Worm (Caenorhabditis elegans) whole organism, L4 larva: ENCODE data around the gene end-1.

ENCODE experiments used
- F44E2.7 ChIP-seq: fragments of 200-800 bp; sonication (Bioruptor generic); IDR thresholded peaks from 2 replicates; pipeline ENCODE4 v2.1.2; 2022; ENCODE audit warnings: missing genetic modification characterization, missing compliant biosample characterization
- T20F7.1 ChIP-seq: fragments of 200-800 bp; sonication (Bioruptor generic); optimal IDR thresholded peaks from 2 replicates; lab custom pipeline; 2018; ENCODE audit warnings: mild to moderate bottlenecking, missing genetic modification characterization, missing compliant biosample characterization
- T26A8.4 ChIP-seq: fragments of 200-800 bp; sonication (Bioruptor generic); IDR thresholded peaks from 2 replicates; pipeline ENCODE4 v1.3.6; 2022; ENCODE audit warnings: missing genetic modification characterization, missing compliant biosample characterization
- Y105C5A.15 ChIP-seq: fragments of 200-800 bp; sonication (Bioruptor generic); IDR thresholded peaks from 2 replicates; pipeline ENCODE4 v1.3.6; 2022; ENCODE audit warnings: missing genetic modification characterization, missing compliant biosample characterization
- ZK546.5 ChIP-seq, 2 experiments: sonication (generic microtip); optimal IDR thresholded peaks; 2 replicates each; lab custom pipeline; 2017; ENCODE audit warnings: missing biosample characterization in 2 of 2, missing genetic modification characterization in 2 of 2
- aha-1 ChIP-seq: fragments of 150-350 bp; peaks from one replicate; lab custom pipeline; 2014; ENCODE audit warnings: missing biosample characterization, missing genetic modification characterization
- ama-1 ChIP-seq: fragments of 150-350 bp; optimal IDR thresholded peaks from 2 replicates; lab custom pipeline; 2014; ENCODE audit warnings: inconsistent platforms, mixed read lengths
- ceh-44 ChIP-seq: fragments of 200-800 bp; sonication (Bioruptor generic); IDR thresholded peaks from 2 replicates; pipeline ENCODE4 v1.3.6; 2022; ENCODE audit warnings: missing genetic modification reagents, missing genetic modification characterization, missing compliant biosample characterization
- ceh-82 ChIP-seq: sonication (generic microtip); optimal IDR thresholded peaks from 2 replicates; lab custom pipeline; 2017; ENCODE audit warnings: missing biosample characterization, missing genetic modification characterization
- dmd-8 ChIP-seq: fragments of 200-800 bp; sonication (Bioruptor generic); IDR thresholded peaks from 2 replicates; pipeline ENCODE4 v1.3.6; 2022; ENCODE audit warnings: missing genetic modification characterization, missing compliant biosample characterization
- duxl-1 ChIP-seq: sonication (generic microtip); optimal IDR thresholded peaks from 2 replicates; lab custom pipeline; 2016; ENCODE audit warnings: mild to moderate bottlenecking, missing genetic modification characterization, moderate library complexity, missing compliant biosample characterization; ENCODE audit not compliant: poor library complexity
- dve-1 ChIP-seq: sonication (generic microtip); optimal IDR thresholded peaks from 2 replicates; lab custom pipeline; 2017; ENCODE audit warnings: antibody characterized with exemption, mild to moderate bottlenecking, missing genetic modification characterization, missing compliant biosample characterization; ENCODE audit not compliant: insufficient read depth
- fkh-10 ChIP-seq: fragments of 150-350 bp; optimal IDR thresholded peaks from 2 replicates; lab custom pipeline; 2014; ENCODE audit warnings: missing biosample characterization, missing genetic modification reagents, missing genetic modification characterization
- hif-1 ChIP-seq, 2 experiments: sonication (generic microtip); optimal IDR thresholded peaks; 2 replicates each; lab custom pipeline; 2016 to 2017; ENCODE audit warnings: missing compliant biosample characterization in 2 of 2, missing genetic modification characterization in 2 of 2, missing genetic modification reagents in 2 of 2, missing genotype in 2 of 2, mild to moderate bottlenecking in 1 of 2
- hlh-11 ChIP-seq: fragments of 200-800 bp; sonication (Bioruptor generic); optimal IDR thresholded peaks from 2 replicates; lab custom pipeline; 2018; ENCODE audit warnings: mild to moderate bottlenecking, missing genetic modification characterization, missing compliant biosample characterization
- hlh-30 ChIP-seq: sonication (generic microtip); optimal IDR thresholded peaks from 2 replicates; lab custom pipeline; 2017; ENCODE audit warnings: antibody characterized with exemption, mild to moderate bottlenecking, missing genetic modification characterization, missing compliant biosample characterization; ENCODE audit not compliant: insufficient read depth
- lin-13 ChIP-seq: fragments of 150-350 bp; optimal IDR thresholded peaks from 2 replicates; lab custom pipeline; 2014; ENCODE audit warnings: missing biosample characterization, missing genetic modification reagents, missing genetic modification characterization
- lin-15B ChIP-seq: fragments of 150-350 bp; sonication (generic microtip); optimal IDR thresholded peaks from 3 replicates; lab custom pipeline; 2014; ENCODE audit warnings: missing biosample characterization, missing genetic modification characterization
- lin-38 ChIP-seq: fragments of 200-800 bp; sonication (Bioruptor generic); IDR thresholded peaks from 2 replicates; pipeline ENCODE4 v1.3.6; 2022; ENCODE audit warnings: missing genetic modification reagents, missing genetic modification characterization, missing compliant biosample characterization
- mep-1 ChIP-seq: fragments of 150-350 bp; sonication (generic microtip); optimal IDR thresholded peaks from 3 replicates; lab custom pipeline; 2014; ENCODE audit warnings: missing biosample characterization, missing genetic modification characterization
- nhr-11 ChIP-seq: fragments of 150-350 bp; optimal IDR thresholded peaks from 2 replicates; lab custom pipeline; 2014; ENCODE audit warnings: missing biosample characterization, missing genetic modification characterization
- nhr-25 ChIP-seq: sonication (generic microtip); optimal IDR thresholded peaks from 2 replicates; lab custom pipeline; 2017; ENCODE audit warnings: missing genetic modification characterization, mild to moderate bottlenecking, missing compliant biosample characterization, antibody characterized with exemption, moderate library complexity, borderline replicate concordance; ENCODE audit not compliant: insufficient read depth
- nhr-48 ChIP-seq: sonication (generic microtip); optimal IDR thresholded peaks from 2 replicates; lab custom pipeline; 2016; ENCODE audit warnings: mild to moderate bottlenecking, missing genetic modification characterization, missing compliant biosample characterization
- nhr-6 ChIP-seq: fragments of 150-350 bp; optimal IDR thresholded peaks from 2 replicates; lab custom pipeline; 2014; ENCODE audit warnings: missing biosample characterization, missing genetic modification characterization
- nhr-76 ChIP-seq: fragments of 150-350 bp; optimal IDR thresholded peaks from 2 replicates; lab custom pipeline; 2014; ENCODE audit warnings: missing biosample characterization, missing genetic modification characterization
- rbr-2 ChIP-seq: sonication (generic microtip); optimal IDR thresholded peaks from 2 replicates; lab custom pipeline; 2016; ENCODE audit warnings: missing genotype, missing genetic modification characterization, missing compliant biosample characterization
- set-16 ChIP-seq: fragments of 200-800 bp; sonication (Bioruptor generic); IDR thresholded peaks from 2 replicates; pipeline ENCODE4 v1.3.6; 2022; ENCODE audit warnings: missing genetic modification reagents, missing genetic modification characterization, missing compliant biosample characterization
- spr-3 ChIP-seq: fragments of 200-800 bp; sonication (Bioruptor generic); optimal IDR thresholded peaks from 2 replicates; lab custom pipeline; 2018; ENCODE audit warnings: mild to moderate bottlenecking, missing genetic modification characterization, missing compliant biosample characterization
- tra-1 ChIP-seq: fragments of 200-800 bp; sonication (Bioruptor generic); IDR thresholded peaks from 2 replicates; pipeline ENCODE4 v1.3.6; 2022; ENCODE audit warnings: missing genetic modification reagents, missing genetic modification characterization, missing compliant biosample characterization
- unc-62 ChIP-seq, 3 experiments: fragments of 150-350 bp in 1 of 3; sonication (generic microtip); optimal IDR thresholded peaks in 2 of 3; peaks in 1 of 3; 1 replicate in 1 of 3; 2 replicates in 2 of 3; lab custom pipeline; 2014 to 2017; ENCODE audit warnings: missing biosample characterization in 3 of 3, missing genetic modification characterization in 3 of 3, missing genetic modification reagents in 3 of 3, missing genotype in 1 of 3
- zag-1 ChIP-seq: fragments of 150-350 bp; optimal IDR thresholded peaks from 2 replicates; lab custom pipeline; 2014; ENCODE audit warnings: missing biosample characterization, missing genetic modification characterization
- zfp-2 ChIP-seq: sonication (generic microtip); optimal IDR thresholded peaks from 2 replicates; lab custom pipeline; 2016; ENCODE audit warnings: mild to moderate bottlenecking, missing genetic modification characterization, missing compliant biosample characterization
- zfp-3 ChIP-seq: fragments of 200-800 bp; sonication (Bioruptor generic); conservative IDR thresholded peaks from 2 replicates; pipeline ENCODE4 v1.3.6; 2022; ENCODE audit warnings: missing genetic modification reagents, missing genetic modification characterization, missing compliant biosample characterization
- ztf-7 ChIP-seq: fragments of 150-350 bp; optimal IDR thresholded peaks from 2 replicates; lab custom pipeline; 2014; ENCODE audit warnings: missing biosample characterization, missing genetic modification characterization

Gene end-1

DNA sequence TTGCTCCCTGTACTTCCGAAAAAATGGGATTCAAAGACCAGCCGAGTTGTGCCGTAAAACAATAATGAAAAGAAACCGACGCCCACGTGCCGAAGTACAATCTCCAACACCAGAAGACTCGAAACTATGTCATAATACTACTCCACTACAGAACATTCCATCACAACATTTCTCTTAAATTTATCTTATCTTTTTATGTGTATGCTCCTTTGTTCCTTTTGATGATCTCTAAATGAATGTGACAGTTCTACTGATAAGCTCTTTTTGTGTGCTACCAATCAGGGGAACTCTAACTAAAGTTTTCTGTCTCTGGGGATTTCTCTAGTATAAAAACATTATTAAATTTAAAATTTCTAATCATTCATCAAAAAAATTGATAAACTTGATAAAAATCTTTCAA, 1.9 kb downstream of the end-1 start (continued):
- TF ChIP-seq T20F7.1: peak; percentile 46
- TF ChIP-seq zfp-2: no peak
- TF ChIP-seq Y105C5A.15 (GFP tag; lab: Robert Waterston, UW): no peak
- TF ChIP-seq zfp-3: 0 out of 2 replicates have a peak, but pooled peaks have one; percentile 63
- TF ChIP-seq ceh-82 (tag; lab: Kevin White, UChicago): no peak
- no peak for TF ChIP-seq nhr-25 (tag; lab: Kevin White, UChicago)
- TF ChIP-seq nhr-11 (tag; lab: Kevin White, UChicago): no peak
- TF ChIP-seq ceh-44: no peak
- TF ChIP-seq mep-1 (tag; lab: Kevin White, UChicago): no peak
- peak; percentile 2 for TF ChIP-seq hlh-30 (tag; lab: Kevin White, UChicago)
- TF ChIP-seq ztf-7 (tag; lab: Kevin White, UChicago): no peak
- TF ChIP-seq T26A8.4: no peak
- no peak for TF ChIP-seq ama-1
- no peak for TF ChIP-seq lin-15B (tag; lab: Kevin White, UChicago)
- no peak for TF ChIP-seq nhr-6 (tag; lab: Kevin White, UChicago)
- TF ChIP-seq dve-1 (tag; lab: Kevin White, UChicago): peak; percentile 84
- TF ChIP-seq zag-1 (tag; lab: Kevin White, UChicago): no peak
- no peak for TF ChIP-seq fkh-10
- no peak for TF ChIP-seq spr-3
- TF ChIP-seq set-16: no peak
- TF ChIP-seq tra-1 (GFP tag; lab: Robert Waterston, UW): no peak
- TF ChIP-seq hlh-11: peak; percentile 57
- TF ChIP-seq nhr-76 (tag; lab: Kevin White, UChicago): no peak

DNA sequence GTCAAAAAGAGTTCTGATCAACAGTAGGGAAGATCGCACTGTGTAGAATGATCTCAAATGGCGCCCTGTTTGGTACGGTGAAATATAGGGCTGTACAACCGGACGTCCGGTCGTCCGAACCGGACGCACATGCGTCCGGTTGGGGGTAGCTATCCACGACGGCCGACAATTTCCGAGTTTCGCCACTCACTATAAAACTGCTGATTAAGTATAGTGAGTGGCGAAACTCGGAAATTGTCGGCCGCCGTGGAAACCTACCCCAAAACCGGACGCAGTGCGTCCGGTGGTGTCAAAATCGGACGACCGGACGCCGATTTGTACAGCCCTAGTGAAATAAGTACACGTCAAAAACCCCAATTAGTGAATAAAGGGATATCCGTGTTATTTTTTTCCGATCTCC, 7.1 kb downstream of the end-1 start:
- TF ChIP-seq lin-38 (GFP tag; lab: Robert Waterston, UW): peak; percentile 20; the same call in 1 of the 2 replicates

DNA sequence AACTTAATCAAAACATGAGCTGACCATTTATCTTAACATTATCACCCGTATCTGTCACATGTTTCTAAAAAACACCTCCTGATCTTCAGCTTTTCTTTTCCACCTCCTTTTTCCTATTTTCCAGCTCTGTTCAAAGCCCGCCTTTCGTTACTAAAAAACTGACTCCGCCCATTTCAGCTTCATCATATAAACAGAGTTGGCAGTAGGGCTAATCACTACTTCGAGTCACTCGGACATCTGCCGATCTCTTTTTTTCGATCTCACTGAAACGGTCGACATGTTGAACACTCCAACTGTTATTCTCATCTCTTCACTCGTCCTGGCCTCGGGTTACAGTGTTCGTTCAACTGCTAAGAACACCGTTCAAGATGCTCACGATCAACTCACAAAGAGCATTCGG, 7.6 kb downstream of the end-1 start, which contains the start of gene droe-4:
droe-4 (plus strand) TSS at position 172 of the 400 bp plus-strand sequence.
- TF ChIP-seq lin-13 (GFP tag; lab: Kevin White, UChicago) (no peak), duxl-1 (tag; lab: Kevin White, UChicago) (no peak), ZK546.5 (tag; optimal IDR thresholded peaks at IDR 0.05; lab: Kevin White, UChicago) (no peak), unc-62 (GFP tag; optimal IDR thresholded peaks at IDR 0.05 in 1 of 2; lab: Kevin White, UChicago) (peak in 1 of 2 experiments; percentile 56), unc-62 (tag; optimal IDR thresholded peaks at IDR 0.05; lab: Kevin White, UChicago) (no peak), T26A8.4 (no peak), dve-1 (tag; lab: Kevin White, UChicago) (no peak), dmd-8 (GFP tag; lab: Robert Waterston, UW) (no peak), F44E2.7 (no peak)

DNA sequence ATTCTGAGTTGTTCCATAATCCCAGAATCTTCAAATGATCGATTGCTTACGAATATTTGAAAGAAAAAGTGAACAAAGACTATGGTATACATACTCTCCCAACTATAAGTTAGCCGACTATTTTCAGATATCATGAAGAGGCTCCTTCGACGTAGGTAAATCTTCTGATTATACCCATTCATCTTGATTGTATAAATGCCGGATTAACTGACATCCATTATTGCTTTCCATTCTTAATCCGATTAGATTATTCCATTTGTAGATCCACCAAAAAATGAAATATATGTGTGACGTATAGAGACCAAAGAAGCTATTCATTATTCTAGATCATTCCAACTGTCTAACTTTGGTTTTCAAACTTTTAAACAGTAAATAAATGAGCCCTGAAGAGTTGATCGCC, 8.6 kb downstream of the end-1 start:
- TF ChIP-seq dve-1 (tag; lab: Kevin White, UChicago) (no peak), ztf-7 (tag; lab: Kevin White, UChicago) (no peak)

DNA sequence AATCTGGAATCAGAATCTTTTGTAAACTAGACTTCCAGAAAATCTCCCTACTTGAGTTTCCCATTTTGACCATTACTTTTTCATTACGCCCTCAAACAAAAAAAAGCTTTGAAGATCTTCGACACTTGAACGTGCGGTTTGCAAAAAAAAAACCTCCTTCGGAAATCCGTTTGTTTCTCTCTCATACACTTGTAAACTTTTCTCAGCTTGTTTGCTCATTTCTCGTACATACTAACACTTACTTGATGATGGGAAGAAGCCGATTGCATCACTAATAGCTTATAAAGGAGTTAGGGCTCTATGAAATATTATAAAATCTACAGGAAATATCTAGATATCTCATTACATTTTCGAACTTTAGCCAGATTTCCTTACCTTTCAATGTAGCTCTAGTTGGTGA, 17.0 kb downstream of the end-1 start:
- TF ChIP-seq hif-1 (tag; optimal IDR thresholded peaks at IDR 0.05; lab: Kevin White, UChicago): peak in 1 of 2 experiments; percentile 69
- peak; percentile 87 for TF ChIP-seq aha-1
- no peak for TF ChIP-seq nhr-48 (tag; lab: Kevin White, UChicago)
- TF ChIP-seq rbr-2 (tag; lab: Kevin White, UChicago): no peak
- TF ChIP-seq, all 104 proteins: peak for 2
